Worm (Caenorhabditis elegans): Measurements from ENCODE around the gene mam-4.

Gene mam-4

DNA sequence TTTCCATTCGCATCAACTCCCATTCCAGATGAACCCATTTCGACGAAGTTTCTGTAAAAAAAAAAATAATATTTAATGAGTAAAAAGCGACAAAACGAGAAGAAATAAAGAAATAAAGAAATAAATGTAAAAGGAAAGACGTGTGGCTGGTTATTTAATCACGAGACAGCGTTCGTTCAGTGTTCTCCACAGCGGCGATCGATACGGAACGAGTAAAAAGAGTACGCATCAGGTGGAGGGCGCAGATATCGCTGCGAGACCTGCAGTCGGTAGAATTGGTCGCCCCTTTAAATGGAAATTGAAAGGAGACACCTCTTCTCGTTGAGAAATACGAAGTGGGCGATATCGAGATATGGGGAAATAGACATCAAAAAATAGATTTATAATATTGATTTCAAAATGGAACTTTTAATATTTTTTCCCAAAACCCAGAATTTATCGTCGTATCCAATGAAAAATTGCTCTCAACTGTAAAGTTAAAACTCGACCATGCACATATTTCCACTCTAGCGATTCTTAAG lies 19.2 kb upstream of the mam-4 start, which contains the start of gene pqn-70 (continued):
- TF ChIP-seq egl-43 (GFP tag; IDR thresholded peaks at IDR 0.05), result peak; percentile 67; the same call in 1 of the 2 replicates
- no peak for TF ChIP-seq madf-5 (GFP tag; IDR thresholded peaks at IDR 0.05)
- TF ChIP-seq jun-1 (tag; optimal IDR thresholded peaks at IDR 0.05), result peak; percentile 11
- TF ChIP-seq lin-15B (tag; optimal IDR thresholded peaks at IDR 0.05), result no peak
- TF ChIP-seq zag-1 (tag; optimal IDR thresholded peaks at IDR 0.05), result no peak
- TF ChIP-seq pqm-1 (tag; optimal IDR thresholded peaks at IDR 0.05), result no peak
- no peak for TF ChIP-seq nhr-41 (GFP tag; IDR thresholded peaks at IDR 0.05)
- TF ChIP-seq nhr-25 (tag; optimal IDR thresholded peaks at IDR 0.05; ENCODE audit: borderline replicate concordance, insufficient read depth), result peak; percentile 54
- peak; percentile 59 for TF ChIP-seq nhr-77 (tag; optimal IDR thresholded peaks at IDR 0.05)
- TF ChIP-seq aha-1 (tag), result no peak
- TF ChIP-seq spr-3 (GFP tag; optimal IDR thresholded peaks at IDR 0.05), result no peak
- no peak; the same call in 1 of the 2 replicates for TF ChIP-seq zfp-3 (GFP tag; conservative IDR thresholded peaks at IDR 0.05)
- TF ChIP-seq zfp-2 (tag; optimal IDR thresholded peaks at IDR 0.05), result no peak
- no peak for TF ChIP-seq tag-97 (GFP tag; IDR thresholded peaks at IDR 0.05)
- no peak for TF ChIP-seq fos-1 (tag; optimal IDR thresholded peaks at IDR 0.05)
- TF ChIP-seq ztf-11 (tag; optimal IDR thresholded peaks at IDR 0.05), result no peak
- no peak for TF ChIP-seq zip-11 (GFP tag; IDR thresholded peaks at IDR 0.05)
- TF ChIP-seq Y5F2A.4 (GFP tag; optimal IDR thresholded peaks at IDR 0.05), result no peak
- TF ChIP-seq gei-8 (GFP tag; optimal IDR thresholded peaks at IDR 0.05), result no peak
- no peak for TF ChIP-seq daf-12 (tag; optimal IDR thresholded peaks at IDR 0.05)
- peak; percentile 60 for TF ChIP-seq T20F7.1 (GFP tag; optimal IDR thresholded peaks at IDR 0.05)
- no peak for TF ChIP-seq snpc-4 (tag; optimal IDR thresholded peaks at IDR 0.05)
- TF ChIP-seq aly-2 (tag; optimal IDR thresholded peaks at IDR 0.05), result no peak
- peak; percentile 79 for TF ChIP-seq rbr-2 (tag; optimal IDR thresholded peaks at IDR 0.05)
- peak; percentile 65; the same call in 1 of the 2 replicates for TF ChIP-seq ceh-44 (GFP tag; IDR thresholded peaks at IDR 0.05)
- no peak for TF ChIP-seq ceh-62 (tag; optimal IDR thresholded peaks at IDR 0.05)
- peak; percentile 65 for TF ChIP-seq unc-130 (GFP tag; optimal IDR thresholded peaks at IDR 0.05)
- TF ChIP-seq Y75B8A.6 (GFP tag; IDR thresholded peaks at IDR 0.05), result no peak
- no peak for TF ChIP-seq F44E2.7 (GFP tag; IDR thresholded peaks at IDR 0.05)
- no peak for TF ChIP-seq lin-29 (GFP tag; IDR thresholded peaks at IDR 0.05)
- TF ChIP-seq nhr-102 (tag; optimal IDR thresholded peaks at IDR 0.05), result peak; percentile 37
- TF ChIP-seq tra-1 (GFP tag; IDR thresholded peaks at IDR 0.05), result no peak
- TF ChIP-seq dmd-9 (GFP tag; IDR thresholded peaks at IDR 0.05), result no peak
- no peak for TF ChIP-seq ZK337.2 (GFP tag; IDR thresholded peaks at IDR 0.05)
- no peak for TF ChIP-seq daf-16 (GFP tag; optimal IDR thresholded peaks at IDR 0.05)
- TF ChIP-seq daf-16 (tag; optimal IDR thresholded peaks at IDR 0.05), result peak; percentile 3
- TF ChIP-seq spr-1 (tag; optimal IDR thresholded peaks at IDR 0.05), result peak; percentile 59
- peak; percentile 83 for TF ChIP-seq nhr-28 (tag; optimal IDR thresholded peaks at IDR 0.05)
- peak; percentile 92 for TF ChIP-seq mep-1 (tag; optimal IDR thresholded peaks at IDR 0.05)

DNA sequence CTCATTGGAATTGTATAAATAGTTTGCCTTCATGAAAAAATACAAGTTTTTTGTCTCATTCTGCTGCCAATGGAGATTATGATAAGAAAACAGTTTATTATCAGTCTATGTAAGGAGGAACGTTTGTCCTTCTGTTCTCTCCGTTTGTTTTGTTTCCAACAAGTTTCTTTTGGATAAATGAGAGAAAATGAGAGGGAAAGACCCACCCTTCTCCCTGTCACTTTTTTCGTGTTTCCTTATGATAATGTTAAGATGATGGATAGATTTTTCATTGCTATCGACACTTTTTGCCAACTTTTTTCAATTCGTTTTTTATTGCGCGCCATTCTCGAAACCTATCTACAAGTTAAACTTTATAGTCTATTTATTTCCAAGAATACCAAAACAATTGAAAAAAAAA lies 16.8 kb upstream of the mam-4 start:
- 0 out of 2 replicates have a peak, but pooled peaks have one; percentile 13 for TF ChIP-seq ceh-20 (GFP tag; IDR thresholded peaks at IDR 0.05)
- no peak for TF ChIP-seq php-3 (GFP tag; IDR thresholded peaks at IDR 0.05)
- TF ChIP-seq vab-7 (GFP tag; IDR thresholded peaks at IDR 0.05), result no peak
- no peak for TF ChIP-seq Y105C5A.15 (GFP tag; IDR thresholded peaks at IDR 0.05)
- TF ChIP-seq nhr-28 (tag; optimal IDR thresholded peaks at IDR 0.05), result peak; percentile 39
- TF ChIP-seq daf-8 (GFP tag; IDR thresholded peaks at IDR 0.05), result no peak
- no peak for TF ChIP-seq fos-1 (tag; optimal IDR thresholded peaks at IDR 0.05)
